Fruit fly (Drosophila melanogaster) whole organism, embryonic: ENCODE data around the gene jus.

Experiments
- Adf1 ChIP-seq: fragments of 200-800 bp; sonication (Bioruptor generic); IDR thresholded peaks from 2 replicates; pipeline ENCODE4 v1.3.6; 2022; ENCODE audit warnings: missing biosample characterization, missing genetic modification characterization
- CG10654 ChIP-seq: fragments of 200-800 bp; sonication (Bioruptor generic); optimal IDR thresholded peaks from 2 replicates; lab custom pipeline; 2016; ENCODE audit warnings: missing biosample characterization, missing genetic modification characterization
- CG10979 ChIP-seq: fragments of 200-800 bp; sonication (Bioruptor generic); optimal IDR thresholded peaks from 2 replicates; lab custom pipeline; 2018; ENCODE audit warnings: missing biosample characterization, mild to moderate bottlenecking, missing genetic modification characterization, moderate library complexity
- CG11504 ChIP-seq: fragments of 200-800 bp; sonication (Bioruptor generic); optimal IDR thresholded peaks from 3 replicates; lab custom pipeline; 2019; ENCODE audit warnings: missing biosample characterization, mild to moderate bottlenecking, missing genetic modification characterization, moderate library complexity
- CG12155 ChIP-seq: fragments of 200-800 bp; sonication (Bioruptor generic); optimal IDR thresholded peaks from 3 replicates; lab custom pipeline; 2016; ENCODE audit warnings: missing biosample characterization, missing genetic modification characterization
- CG12299 ChIP-seq: fragments of 200-800 bp; sonication (Bioruptor generic); optimal IDR thresholded peaks from 2 replicates; lab custom pipeline; 2018; ENCODE audit warnings: missing biosample characterization, mild to moderate bottlenecking, missing genetic modification characterization
- CG12391 ChIP-seq: fragments of 200-800 bp; sonication (Bioruptor generic); optimal IDR thresholded peaks from 3 replicates; lab custom pipeline; 2018; ENCODE audit warnings: missing biosample characterization, mild to moderate bottlenecking, missing genetic modification characterization, moderate library complexity
- CG17186 ChIP-seq: fragments of 200-800 bp; sonication (Bioruptor generic); optimal IDR thresholded peaks from 3 replicates; lab custom pipeline; 2017; ENCODE audit warnings: missing biosample characterization, missing genetic modification reagents, missing genetic modification characterization
- CG17802 ChIP-seq: fragments of 200-800 bp; sonication (Bioruptor generic); optimal IDR thresholded peaks from 2 replicates; lab custom pipeline; 2018; ENCODE audit warnings: missing biosample characterization, mild to moderate bottlenecking, missing genetic modification characterization, moderate library complexity
- CG17829 ChIP-seq: fragments of 200-800 bp; optimal IDR thresholded peaks from 2 replicates; lab custom pipeline; 2019; ENCODE audit warnings: missing biosample characterization, mild to moderate bottlenecking, missing genetic modification characterization, moderate library complexity
- CG3163 ChIP-seq: fragments of 200-800 bp; sonication (Bioruptor generic); optimal IDR thresholded peaks from 3 replicates; lab custom pipeline; 2016; ENCODE audit warnings: missing biosample characterization, missing genetic modification characterization
- CG3995 ChIP-seq: fragments of 200-800 bp; sonication (Bioruptor generic); optimal IDR thresholded peaks from 3 replicates; lab custom pipeline; 2016; ENCODE audit warnings: missing biosample characterization, missing genetic modification characterization
- CG4617 ChIP-seq: fragments of 200-800 bp; sonication (Bioruptor generic); optimal IDR thresholded peaks from 3 replicates; lab custom pipeline; 2016; ENCODE audit warnings: missing biosample characterization, missing genetic modification characterization, borderline replicate concordance
- CG7372 ChIP-seq: fragments of 200-800 bp; sonication (Bioruptor generic); IDR thresholded peaks from 2 replicates; pipeline ENCODE4 v1.3.6; 2022; ENCODE audit warnings: missing biosample characterization, missing genetic modification characterization
- CG7556 ChIP-seq: fragments of 200-800 bp; sonication (Bioruptor generic); optimal IDR thresholded peaks from 2 replicates; lab custom pipeline; 2017; ENCODE audit warnings: missing biosample characterization, mild to moderate bottlenecking, missing genetic modification characterization
- CG8359 ChIP-seq: fragments of 200-800 bp; sonication (Bioruptor generic); optimal IDR thresholded peaks from 2 replicates; lab custom pipeline; 2017; ENCODE audit warnings: missing biosample characterization, mild to moderate bottlenecking, missing genetic modification characterization, borderline replicate concordance
- CG9727 ChIP-seq: fragments of 200-800 bp; sonication (Bioruptor generic); optimal IDR thresholded peaks from 3 replicates; lab custom pipeline; 2017; ENCODE audit warnings: missing biosample characterization, mild to moderate bottlenecking, missing genetic modification characterization
- CG9932 ChIP-seq: fragments of 200-800 bp; sonication (Bioruptor generic); IDR thresholded peaks from 2 replicates; pipeline ENCODE4 v1.3.6; 2022; ENCODE audit warnings: missing biosample characterization, missing genetic modification characterization
- CTCF ChIP-seq: fragments of 200-800 bp; sonication (Bioruptor generic); optimal IDR thresholded peaks from 2 replicates; lab custom pipeline; 2017; ENCODE audit warnings: missing biosample characterization, mild to moderate bottlenecking, missing genetic modification characterization, moderate library complexity
- Camta ChIP-seq: fragments of 200-800 bp; sonication (Bioruptor generic); optimal IDR thresholded peaks from 2 replicates; lab custom pipeline; 2016; ENCODE audit warnings: missing biosample characterization, missing genetic modification characterization
- CrebB ChIP-seq: fragments of 200-800 bp; sonication (Bioruptor generic); optimal IDR thresholded peaks from 3 replicates; lab custom pipeline; 2018; ENCODE audit warnings: missing biosample characterization, mild to moderate bottlenecking, missing genetic modification characterization
- Dbx ChIP-seq: fragments of 200-800 bp; sonication (Bioruptor generic); IDR thresholded peaks from 3 replicates; pipeline ENCODE4 v1.3.6; 2022; ENCODE audit warnings: missing biosample characterization, missing genetic modification characterization
- Deaf1 ChIP-seq: fragments of 200-800 bp; optimal IDR thresholded peaks from 3 replicates; lab custom pipeline; 2019; ENCODE audit warnings: missing biosample characterization, mild to moderate bottlenecking, missing genetic modification characterization, moderate library complexity
- ERR ChIP-seq: fragments of 200-800 bp; sonication (Bioruptor generic); optimal IDR thresholded peaks from 2 replicates; lab custom pipeline; 2016; ENCODE audit warnings: missing biosample characterization, missing genetic modification characterization
- HmgZ ChIP-seq: fragments of 200-800 bp; sonication (Bioruptor generic); optimal IDR thresholded peaks from 2 replicates; lab custom pipeline; 2018; ENCODE audit warnings: missing biosample characterization, mild to moderate bottlenecking, missing genetic modification characterization
- Jarid2 ChIP-seq: fragments of 200-800 bp; sonication (Bioruptor generic); optimal IDR thresholded peaks from 3 replicates; lab custom pipeline; 2017; ENCODE audit warnings: mild to moderate bottlenecking, missing biosample characterization, missing genetic modification reagents, missing genetic modification characterization
- Max ChIP-seq: fragments of 200-800 bp; sonication (Bioruptor generic); optimal IDR thresholded peaks from 2 replicates; lab custom pipeline; 2016; ENCODE audit warnings: missing biosample characterization, mild to moderate bottlenecking, missing genetic modification characterization
- Pdp1 ChIP-seq, 2 experiments: fragments of 200-800 bp; sonication (Bioruptor generic); optimal IDR thresholded peaks; 3 replicates each; lab custom pipeline; 2016; ENCODE audit warnings: missing biosample characterization in 2 of 2, missing genetic modification characterization in 2 of 2, mild to moderate bottlenecking in 1 of 2, moderate library complexity in 1 of 2
- Sry-β ChIP-seq: fragments of 200-800 bp; sonication (Bioruptor generic); optimal IDR thresholded peaks from 2 replicates; lab custom pipeline; 2018; ENCODE audit warnings: missing biosample characterization, mild to moderate bottlenecking, missing genetic modification characterization, moderate library complexity
- Xbp1 ChIP-seq: fragments of 200-800 bp; sonication (Bioruptor generic); optimal IDR thresholded peaks from 3 replicates; lab custom pipeline; 2016; ENCODE audit warnings: missing biosample characterization, mild to moderate bottlenecking, missing genetic modification characterization
- ci ChIP-seq: fragments of 200-800 bp; sonication (Bioruptor generic); IDR thresholded peaks from 3 replicates; pipeline ENCODE4 v1.3.6; 2022; ENCODE audit warnings: missing biosample characterization, missing genetic modification characterization
- dan ChIP-seq: fragments of 200-800 bp; sonication (Bioruptor generic); IDR thresholded peaks from 2 replicates; pipeline ENCODE4 v1.3.6; 2022; ENCODE audit warnings: missing biosample characterization, missing genetic modification characterization
- dpn ChIP-seq, 2 experiments: fragments of 200-800 bp; sonication (Bioruptor generic); optimal IDR thresholded peaks; 3 replicates each; lab custom pipeline; 2016; ENCODE audit warnings: missing biosample characterization in 2 of 2, missing genetic modification characterization in 2 of 2
- fd3F ChIP-seq: fragments of 200-800 bp; sonication (Bioruptor generic); optimal IDR thresholded peaks from 2 replicates; lab custom pipeline; 2018; ENCODE audit warnings: missing biosample characterization, mild to moderate bottlenecking, missing genetic modification characterization, moderate library complexity
- gce ChIP-seq: fragments of 200-800 bp; sonication (Bioruptor generic); IDR thresholded peaks from 3 replicates; pipeline ENCODE4 v1.3.6; 2022; ENCODE audit warnings: missing biosample characterization, missing genetic modification characterization
- gfzf ChIP-seq: fragments of 200-800 bp; sonication (Bioruptor generic); optimal IDR thresholded peaks from 2 replicates; lab custom pipeline; 2016; ENCODE audit warnings: missing biosample characterization, mild to moderate bottlenecking, missing genetic modification characterization, moderate library complexity
- lab ChIP-seq: fragments of 200-800 bp; sonication (Bioruptor generic); optimal IDR thresholded peaks from 3 replicates; lab custom pipeline; 2017; ENCODE audit warnings: missing biosample characterization, missing genetic modification characterization, mild to moderate bottlenecking, moderate library complexity, missing genetic modification reagents
- nerfin-1 ChIP-seq: fragments of 200-800 bp; sonication (Bioruptor generic); optimal IDR thresholded peaks from 3 replicates; lab custom pipeline; 2019; ENCODE audit warnings: missing biosample characterization, mild to moderate bottlenecking, missing genetic modification characterization, moderate library complexity
- pita ChIP-seq: fragments of 200-800 bp; sonication (Bioruptor generic); optimal IDR thresholded peaks from 2 replicates; lab custom pipeline; 2017; ENCODE audit warnings: missing biosample characterization, mild to moderate bottlenecking, missing genetic modification characterization
- psq ChIP-seq: fragments of 200-800 bp; sonication (Bioruptor generic); optimal IDR thresholded peaks from 2 replicates; lab custom pipeline; 2017; ENCODE audit warnings: missing biosample characterization, missing genetic modification characterization
- rib ChIP-seq: fragments of 200-800 bp; sonication (Bioruptor generic); IDR thresholded peaks from 2 replicates; pipeline ENCODE4 v1.3.6; 2022; ENCODE audit warnings: missing biosample characterization, missing genetic modification characterization
- sc ChIP-seq, 3 experiments: fragments of >200 bp in 2 of 3; fragments of 200-800 bp in 1 of 3; sonication (Bioruptor generic) in 1 of 3; optimal IDR thresholded peaks; 2 replicates in 2 of 3; 3 replicates in 1 of 3; lab custom pipeline; 2017; ENCODE audit warnings: mild to moderate bottlenecking in 1 of 3, missing biosample characterization in 1 of 3, missing genetic modification characterization in 1 of 3, missing genetic modification reagents in 1 of 3
- shn ChIP-seq: fragments of 200-800 bp; sonication (Bioruptor generic); optimal IDR thresholded peaks from 3 replicates; lab custom pipeline; 2016; ENCODE audit warnings: missing biosample characterization, missing genetic modification characterization
- stc ChIP-seq: fragments of 200-800 bp; sonication (Bioruptor generic); IDR thresholded peaks from 2 replicates; pipeline ENCODE4 v1.3.6; 2022; ENCODE audit warnings: missing biosample characterization, missing genetic modification characterization
- sug ChIP-seq: fragments of 200-800 bp; optimal IDR thresholded peaks from 2 replicates; lab custom pipeline; 2019; ENCODE audit warnings: missing biosample characterization, mild to moderate bottlenecking, missing genetic modification characterization, moderate library complexity
- tna ChIP-seq: fragments of 200-800 bp; sonication (Bioruptor generic); IDR thresholded peaks from 2 replicates; pipeline ENCODE4 v1.3.6; 2022; ENCODE audit warnings: missing biosample characterization, missing genetic modification characterization; ENCODE audit not compliant: partially characterized antibody
- ttk ChIP-seq: fragments of 200-800 bp; sonication (Bioruptor generic); IDR thresholded peaks from 2 replicates; pipeline ENCODE4 v2.1.2; 2022; ENCODE audit warnings: missing biosample characterization, missing genetic modification characterization
- unpg ChIP-seq: fragments of 200-800 bp; sonication (Bioruptor generic); optimal IDR thresholded peaks from 3 replicates; lab custom pipeline; 2018; ENCODE audit warnings: missing biosample characterization, mild to moderate bottlenecking, missing genetic modification characterization, moderate library complexity
- vnd ChIP-seq: fragments of 200-800 bp; sonication (Bioruptor generic); IDR thresholded peaks from 3 replicates; pipeline ENCODE4 v1.3.6; 2022; ENCODE audit warnings: missing biosample characterization, missing genetic modification characterization; ENCODE audit not compliant: partially characterized antibody
- z ChIP-seq: fragments of 200-800 bp; sonication (Bioruptor generic); IDR thresholded peaks from 3 replicates; pipeline ENCODE4 v1.3.6; 2022; ENCODE audit warnings: missing biosample characterization, missing genetic modification characterization
- zf30C ChIP-seq: fragments of 200-800 bp; sonication (Bioruptor generic); optimal IDR thresholded peaks from 3 replicates; lab custom pipeline; 2018; ENCODE audit warnings: missing biosample characterization, mild to moderate bottlenecking, missing genetic modification characterization

The jus gene

DNA sequence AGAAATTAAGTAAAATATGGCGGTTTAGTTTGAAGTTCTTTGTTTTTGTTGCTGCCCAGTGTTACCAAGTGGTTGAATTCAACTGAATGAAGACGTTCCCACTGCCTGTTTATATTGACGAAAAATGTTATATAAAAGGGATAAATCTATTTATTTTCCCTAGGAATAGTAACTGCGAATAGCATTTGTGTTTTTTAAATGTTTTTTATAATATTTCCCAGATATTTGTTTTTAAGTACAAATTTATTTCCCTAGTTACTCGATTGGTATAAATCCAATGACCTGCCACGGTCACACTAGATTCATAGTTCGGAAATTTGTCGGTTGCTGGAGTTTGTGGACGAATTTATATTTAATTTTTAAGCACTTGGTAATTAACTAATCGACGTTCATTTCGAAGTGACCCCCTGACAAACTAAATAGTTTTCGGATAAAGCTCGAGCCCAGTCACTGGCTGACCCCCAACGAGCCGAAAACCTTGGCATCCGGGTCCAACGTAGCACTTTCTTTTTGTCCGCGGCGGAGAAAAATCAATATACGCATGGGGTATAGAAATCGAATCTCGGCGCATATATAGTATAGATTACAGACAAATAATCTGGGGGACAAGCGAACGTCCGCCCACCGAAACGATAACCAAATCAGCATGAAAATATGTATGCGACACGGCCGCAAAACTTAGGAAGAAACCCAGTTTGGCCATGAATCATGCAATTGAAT, 63.7 kb downstream of the jus start, which contains the start of the genes dgt6 and Vha100-1 (continued):
- TF ChIP-seq CG9932 (0 out of 2 replicates have a peak, but pooled peaks have one; percentile 21), tna (GFP tag; lab: Robert Waterston, UW) (no peak), dan (GFP tag; lab: Robert Waterston, UW) (no peak), CG12155 (GFP tag; lab: Kevin White, UChicago) (peak; percentile 24), gfzf (GFP tag; lab: Kevin White, UChicago) (peak; percentile 84), stc (GFP tag; lab: Robert Waterston, UW) (no peak), Sry-β (GFP tag; lab: Kevin White, UChicago) (peak; percentile 14), Deaf1 (peak; percentile 63), dpn (GFP tag; optimal IDR thresholded peaks at IDR 0.05; lab: Kevin White, UChicago) (peak in 1 of 2 experiments; percentile 8), CTCF (GFP tag; lab: Kevin White, UChicago) (peak; percentile 61), CG12391 (tag; lab: Kevin White, UChicago) (peak; percentile 62), Xbp1 (peak; percentile 19), fd3F (no peak), nerfin-1 (tag; lab: Kevin White, UChicago) (peak; percentile 39), Max (GFP tag; lab: Kevin White, UChicago) (peak; percentile 42), lab (GFP tag; lab: Kevin White, UChicago) (peak; percentile 26), CG10979 (tag; lab: Kevin White, UChicago) (peak; percentile 9), CG7556 (GFP tag; lab: Kevin White, UChicago) (no peak), CG3995 (GFP tag; lab: Kevin White, UChicago) (peak; percentile 13), HmgZ (tag; lab: Kevin White, UChicago) (peak; percentile 18), ttk (no peak), shn (GFP tag; lab: Kevin White, UChicago) (no peak), psq (GFP tag; lab: Kevin White, UChicago) (no peak), CG11504 (tag; lab: Kevin White, UChicago) (no peak), gce (GFP tag; lab: Robert Waterston, UW) (no peak), ci (no peak), unpg (no peak), z (GFP tag; lab: Robert Waterston, UW) (no peak), CG10654 (GFP tag; lab: Kevin White, UChicago) (peak; percentile 22), sc (optimal IDR thresholded peaks at IDR 0.05; lab: Kevin White, UChicago) (no peak), sc (GFP tag; optimal IDR thresholded peaks at IDR 0.05; lab: Kevin White, UChicago) (no peak), CG4617 (GFP tag; lab: Kevin White, UChicago) (peak; percentile 59), Camta (GFP tag; lab: Kevin White, UChicago) (no peak), CG9727 (GFP tag; lab: Kevin White, UChicago) (peak; percentile 40), CG17802 (tag; lab: Kevin White, UChicago) (peak; percentile 51), CG12299 (tag; lab: Kevin White, UChicago) (peak; percentile 15), CG17186 (peak; percentile 6), sug (tag; lab: Kevin White, UChicago) (peak; percentile 60), Dbx (peak; percentile 43; the same call in 1 of the 3 replicates), CG7372 (GFP tag; lab: Robert Waterston, UW) (no peak)

DNA sequence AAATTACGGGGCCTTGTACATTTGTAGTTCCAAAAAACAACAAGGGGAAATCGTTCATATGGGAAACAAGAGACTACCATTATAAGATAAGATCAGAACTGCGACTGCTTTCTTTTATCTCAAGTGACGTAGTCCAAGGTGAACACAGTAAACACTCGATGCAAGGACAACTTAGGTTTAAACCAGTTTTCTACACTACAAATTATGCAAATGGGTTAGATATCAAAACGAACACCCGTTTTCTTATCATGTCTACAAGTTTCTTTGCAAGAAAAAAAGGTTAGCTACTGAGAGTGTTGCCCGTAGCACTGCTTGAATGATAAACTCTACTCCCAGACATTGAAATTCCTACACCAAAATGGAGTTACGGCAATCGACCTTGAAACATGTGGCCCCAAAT, 70.7 kb downstream of the jus start:
- TF ChIP-seq zf30C (no peak), Adf1 (GFP tag; lab: Robert Waterston, UW) (no peak), pita (no peak), vnd (GFP tag; lab: Robert Waterston, UW) (no peak), CrebB (no peak), CG17829 (tag; lab: Kevin White, UChicago) (peak; percentile 56), rib (GFP tag; lab: Robert Waterston, UW) (no peak), CG8359 (GFP tag; lab: Kevin White, UChicago) (peak; percentile 13), CG3163 (no peak), Jarid2 (GFP tag; lab: Kevin White, UChicago) (no peak), ERR (GFP tag; lab: Kevin White, UChicago) (no peak), Pdp1 (GFP tag; optimal IDR thresholded peaks at IDR 0.05; lab: Kevin White, UChicago) (peak; percentile 69 to 76)
